Fruit fly (Drosophila melanogaster) whole organism, embryonic: Measurements from ENCODE around the gene CG5050.

Experiments
- Adf1 ChIP-seq: fragments of 200-800 bp; sonication (Bioruptor generic); IDR thresholded peaks from 2 replicates; pipeline ENCODE4 v1.3.6; 2022; ENCODE audit warnings: missing biosample characterization, missing genetic modification characterization
- CG10147 ChIP-seq: fragments of 200-800 bp; sonication (Bioruptor generic); optimal IDR thresholded peaks from 2 replicates; lab custom pipeline; 2019; ENCODE audit warnings: missing biosample characterization, mild to moderate bottlenecking, missing genetic modification characterization, moderate library complexity
- CG12104 ChIP-seq: fragments of 200-800 bp; sonication (Bioruptor generic); optimal IDR thresholded peaks from 3 replicates; lab custom pipeline; 2016; ENCODE audit warnings: missing biosample characterization, missing genetic modification characterization
- CG12155 ChIP-seq: fragments of 200-800 bp; sonication (Bioruptor generic); optimal IDR thresholded peaks from 3 replicates; lab custom pipeline; 2016; ENCODE audit warnings: missing biosample characterization, missing genetic modification characterization
- CG12219 ChIP-seq: fragments of 200-800 bp; sonication (Bioruptor generic); optimal IDR thresholded peaks from 3 replicates; lab custom pipeline; 2018; ENCODE audit warnings: missing biosample characterization, mild to moderate bottlenecking, missing genetic modification characterization
- CG12942 ChIP-seq: fragments of 200-800 bp; sonication (Bioruptor generic); optimal IDR thresholded peaks from 3 replicates; lab custom pipeline; 2016; ENCODE audit warnings: missing biosample characterization, missing genetic modification characterization
- CG13624 ChIP-seq: fragments of 200-800 bp; sonication (Bioruptor generic); optimal IDR thresholded peaks from 2 replicates; lab custom pipeline; 2016; ENCODE audit warnings: missing biosample characterization, missing genetic modification characterization
- CG14710 ChIP-seq: fragments of 200-800 bp; sonication (Bioruptor generic); optimal IDR thresholded peaks from 3 replicates; lab custom pipeline; 2019; ENCODE audit warnings: missing biosample characterization, mild to moderate bottlenecking, missing genetic modification characterization, moderate library complexity
- CG15696 ChIP-seq: fragments of 200-800 bp; sonication (Bioruptor generic); optimal IDR thresholded peaks from 2 replicates; lab custom pipeline; 2019; ENCODE audit warnings: missing biosample characterization, mild to moderate bottlenecking, missing genetic modification characterization, moderate library complexity
- CG16779 ChIP-seq: fragments of 200-800 bp; sonication (Bioruptor generic); IDR thresholded peaks from 2 replicates; pipeline ENCODE4 v1.3.6; 2022; ENCODE audit warnings: missing biosample characterization, missing genetic modification characterization
- CG17359 ChIP-seq: fragments of 200-800 bp; sonication (Bioruptor generic); optimal IDR thresholded peaks from 3 replicates; lab custom pipeline; 2018; ENCODE audit warnings: missing biosample characterization, mild to moderate bottlenecking, missing genetic modification characterization, moderate library complexity
- CG17912 ChIP-seq: fragments of 200-800 bp; sonication (Bioruptor generic); optimal IDR thresholded peaks from 2 replicates; lab custom pipeline; 2018; ENCODE audit warnings: missing biosample characterization, mild to moderate bottlenecking, missing genetic modification characterization
- CG18476 ChIP-seq: fragments of 200-800 bp; sonication (Bioruptor generic); optimal IDR thresholded peaks from 2 replicates; lab custom pipeline; 2016; ENCODE audit warnings: missing biosample characterization, mild to moderate bottlenecking, missing genetic modification characterization
- CG18764 ChIP-seq: fragments of 200-800 bp; sonication (Bioruptor generic); optimal IDR thresholded peaks from 3 replicates; lab custom pipeline; 2016; ENCODE audit warnings: missing biosample characterization, missing genetic modification characterization
- CG2116 ChIP-seq: fragments of 200-800 bp; sonication (Bioruptor generic); optimal IDR thresholded peaks from 3 replicates; lab custom pipeline; 2018; ENCODE audit warnings: missing biosample characterization, mild to moderate bottlenecking, missing genetic modification characterization
- CG30431 ChIP-seq: fragments of 200-800 bp; sonication (Bioruptor generic); optimal IDR thresholded peaks from 2 replicates; lab custom pipeline; 2017; ENCODE audit warnings: missing biosample characterization, missing genetic modification characterization
- CG31365 ChIP-seq: fragments of 200-800 bp; sonication (Bioruptor generic); optimal IDR thresholded peaks from 2 replicates; lab custom pipeline; 2018; ENCODE audit warnings: missing biosample characterization, mild to moderate bottlenecking, missing genetic modification characterization
- CG32767 ChIP-seq: fragments of 200-800 bp; sonication (Bioruptor generic); IDR thresholded peaks from 2 replicates; pipeline ENCODE4 v1.3.6; 2022; ENCODE audit warnings: missing biosample characterization, missing genetic modification characterization
- CG4328 ChIP-seq: fragments of 200-800 bp; sonication (Bioruptor generic); optimal IDR thresholded peaks from 3 replicates; lab custom pipeline; 2017; ENCODE audit warnings: missing biosample characterization, missing genetic modification reagents, missing genetic modification characterization
- CG6654 ChIP-seq: fragments of 200-800 bp; sonication (Bioruptor generic); optimal IDR thresholded peaks from 2 replicates; lab custom pipeline; 2017; ENCODE audit warnings: missing biosample characterization, mild to moderate bottlenecking, missing genetic modification characterization
- CG6813 ChIP-seq: fragments of 200-800 bp; sonication (Bioruptor generic); optimal IDR thresholded peaks from 2 replicates; lab custom pipeline; 2017; ENCODE audit warnings: missing biosample characterization, missing genetic modification characterization, mild to moderate bottlenecking, moderate library complexity, missing genetic modification reagents
- CG7556 ChIP-seq: fragments of 200-800 bp; sonication (Bioruptor generic); optimal IDR thresholded peaks from 2 replicates; lab custom pipeline; 2017; ENCODE audit warnings: missing biosample characterization, mild to moderate bottlenecking, missing genetic modification characterization
- CG7987 ChIP-seq: fragments of 200-800 bp; sonication (Bioruptor generic); optimal IDR thresholded peaks from 2 replicates; lab custom pipeline; 2018; ENCODE audit warnings: missing biosample characterization, mild to moderate bottlenecking, missing genetic modification characterization, moderate library complexity
- CG8290 ChIP-seq, 3 experiments: fragments of 200-800 bp; sonication (Bioruptor generic); optimal IDR thresholded peaks; 2 replicates each; lab custom pipeline; 2016 to 2019; ENCODE audit warnings: missing biosample characterization in 3 of 3, missing genetic modification characterization in 3 of 3, mild to moderate bottlenecking in 2 of 3, moderate library complexity in 1 of 3
- CG9727 ChIP-seq: fragments of 200-800 bp; sonication (Bioruptor generic); optimal IDR thresholded peaks from 3 replicates; lab custom pipeline; 2017; ENCODE audit warnings: missing biosample characterization, mild to moderate bottlenecking, missing genetic modification characterization
- CG9817 ChIP-seq: fragments of 200-800 bp; sonication (Bioruptor generic); optimal IDR thresholded peaks from 2 replicates; lab custom pipeline; 2018; ENCODE audit warnings: missing biosample characterization, mild to moderate bottlenecking, missing genetic modification characterization, moderate library complexity
- CrebB ChIP-seq: fragments of 200-800 bp; sonication (Bioruptor generic); optimal IDR thresholded peaks from 3 replicates; lab custom pipeline; 2018; ENCODE audit warnings: missing biosample characterization, mild to moderate bottlenecking, missing genetic modification characterization
- D ChIP-seq, 2 experiments: fragments of 200-800 bp in 1 of 2; fragments of >200 bp in 1 of 2; sonication (Bioruptor generic) in 1 of 2; optimal IDR thresholded peaks; 2 replicates in 1 of 2; 3 replicates in 1 of 2; lab custom pipeline; 2017; ENCODE audit warnings: mild to moderate bottlenecking in 1 of 2, missing biosample characterization in 1 of 2, missing genetic modification characterization in 1 of 2, missing genetic modification reagents in 1 of 2
- Doc2 ChIP-seq: fragments of 200-800 bp; sonication (Bioruptor generic); IDR thresholded peaks from 2 replicates; pipeline ENCODE4 v1.3.6; 2022; ENCODE audit warnings: missing biosample characterization, missing genetic modification characterization
- E2f1 ChIP-seq: fragments of 200-800 bp; sonication (Bioruptor generic); IDR thresholded peaks from 2 replicates; pipeline ENCODE4 v1.3.6; 2022; ENCODE audit warnings: missing biosample characterization, missing genetic modification characterization
- Eip74EF ChIP-seq, 2 experiments: fragments of 200-800 bp in 1 of 2; fragments of >200 bp in 1 of 2; sonication (Bioruptor generic) in 1 of 2; optimal IDR thresholded peaks; 2 replicates each; lab custom pipeline; 2017 to 2019; ENCODE audit warnings: missing biosample characterization in 2 of 2, missing genetic modification characterization in 2 of 2, mild to moderate bottlenecking in 1 of 2, moderate library complexity in 1 of 2
- Fer3 ChIP-seq: fragments of 200-800 bp; sonication (Bioruptor generic); optimal IDR thresholded peaks from 2 replicates; lab custom pipeline; 2018; ENCODE audit warnings: missing biosample characterization, mild to moderate bottlenecking, missing genetic modification characterization, moderate library complexity
- GATAe ChIP-seq: fragments of 200-800 bp; sonication (Bioruptor generic); conservative IDR thresholded peaks from 2 replicates; pipeline ENCODE4 v1.3.6; 2022; ENCODE audit warnings: missing biosample characterization, missing genetic modification characterization
- Hr3 ChIP-seq: fragments of 200-800 bp; sonication (Bioruptor generic); optimal IDR thresholded peaks from 3 replicates; lab custom pipeline; 2016; ENCODE audit warnings: missing biosample characterization, missing genetic modification characterization
- Nf-YB ChIP-seq: fragments of 200-800 bp; sonication (Bioruptor generic); optimal IDR thresholded peaks from 3 replicates; lab custom pipeline; 2019; ENCODE audit warnings: missing biosample characterization, mild to moderate bottlenecking, missing genetic modification characterization, moderate library complexity
- Ptx1 ChIP-seq: fragments of 200-800 bp; sonication (Bioruptor generic); IDR thresholded peaks from 2 replicates; pipeline ENCODE4 v1.3.6; 2022; ENCODE audit warnings: missing biosample characterization, missing genetic modification characterization
- TFAM ChIP-seq: fragments of 200-800 bp; sonication (Bioruptor generic); optimal IDR thresholded peaks from 2 replicates; lab custom pipeline; 2017; ENCODE audit warnings: missing biosample characterization, missing genetic modification characterization, inconsistent platforms
- abd-A ChIP-seq: fragments of 200-800 bp; sonication (Bioruptor generic); optimal IDR thresholded peaks from 3 replicates; lab custom pipeline; 2019; ENCODE audit warnings: missing biosample characterization, mild to moderate bottlenecking, missing genetic modification characterization, moderate library complexity
- az2 ChIP-seq: fragments of 200-800 bp; sonication (Bioruptor generic); optimal IDR thresholded peaks from 3 replicates; lab custom pipeline; 2016; ENCODE audit warnings: missing biosample characterization, missing genetic modification characterization
- bbx ChIP-seq: fragments of 200-800 bp; sonication (Bioruptor generic); IDR thresholded peaks from 2 replicates; pipeline ENCODE4 v1.3.6; 2022; ENCODE audit warnings: missing biosample characterization, missing genetic modification characterization; ENCODE audit not compliant: partially characterized antibody
- fd3F ChIP-seq: fragments of 200-800 bp; sonication (Bioruptor generic); optimal IDR thresholded peaks from 2 replicates; lab custom pipeline; 2018; ENCODE audit warnings: missing biosample characterization, mild to moderate bottlenecking, missing genetic modification characterization, moderate library complexity
- jigr1 ChIP-seq: fragments of 200-800 bp; sonication (Bioruptor generic); IDR thresholded peaks from 3 replicates; pipeline ENCODE4 v1.3.6; 2022; ENCODE audit warnings: missing biosample characterization, missing genetic modification characterization
- klu ChIP-seq: fragments of 200-800 bp; sonication (Bioruptor generic); IDR thresholded peaks from 2 replicates; pipeline ENCODE4 v1.3.6; 2022; ENCODE audit warnings: missing biosample characterization, missing genetic modification characterization
- onecut ChIP-seq: fragments of 200-800 bp; sonication (Bioruptor generic); IDR thresholded peaks from 2 replicates; pipeline ENCODE4 v1.3.6; 2022; ENCODE audit warnings: missing biosample characterization, missing genetic modification characterization
- pnt ChIP-seq: fragments of 200-800 bp; sonication (Bioruptor generic); optimal IDR thresholded peaks from 3 replicates; lab custom pipeline; 2016; ENCODE audit warnings: missing biosample characterization, missing genetic modification characterization
- pros ChIP-seq: fragments of 200-800 bp; sonication (Bioruptor generic); optimal IDR thresholded peaks from 3 replicates; lab custom pipeline; 2019; ENCODE audit warnings: missing biosample characterization, mild to moderate bottlenecking, missing genetic modification characterization, moderate library complexity
- sd ChIP-seq: fragments of 200-800 bp; sonication (Bioruptor generic); optimal IDR thresholded peaks from 3 replicates; lab custom pipeline; 2018; ENCODE audit warnings: missing biosample characterization, mild to moderate bottlenecking, missing genetic modification characterization, moderate library complexity
- seq ChIP-seq: fragments of 200-800 bp; sonication (Bioruptor generic); IDR thresholded peaks from 2 replicates; pipeline ENCODE4 v1.3.6; 2022; ENCODE audit warnings: missing biosample characterization, missing genetic modification characterization
- stc ChIP-seq: fragments of 200-800 bp; sonication (Bioruptor generic); IDR thresholded peaks from 2 replicates; pipeline ENCODE4 v1.3.6; 2022; ENCODE audit warnings: missing biosample characterization, missing genetic modification characterization
- ttk ChIP-seq: fragments of 200-800 bp; sonication (Bioruptor generic); IDR thresholded peaks from 2 replicates; pipeline ENCODE4 v2.1.2; 2022; ENCODE audit warnings: missing biosample characterization, missing genetic modification characterization

The CG5050 gene

dm6 chr2L:17477710-17478109, 25.0 kb downstream of the CG5050 start, which contains the start of gene cass (continued):
- no peak for TF ChIP-seq CG15696 (tag; lab: Kevin White, UChicago)
- no peak for TF ChIP-seq Adf1
- no peak for TF ChIP-seq pnt (GFP tag; lab: Kevin White, UChicago)
- TF ChIP-seq CG32767 (GFP tag; lab: Robert Waterston, UW): 0 out of 2 replicates have a peak, but pooled peaks have one; percentile 17
- no peak for TF ChIP-seq seq
- no peak for TF ChIP-seq CG12219 (GFP tag; lab: Kevin White, UChicago)
- no peak for TF ChIP-seq stc (GFP tag; lab: Robert Waterston, UW)
- TF ChIP-seq CG8290 (GFP tag; optimal IDR thresholded peaks at IDR 0.05; lab: Kevin White, UChicago): peak; percentile 39
- TF ChIP-seq CG8290 (tag; optimal IDR thresholded peaks at IDR 0.05; lab: Kevin White, UChicago): peak in 1 of 2 experiments; percentile 70
- no peak for TF ChIP-seq CrebB
- no peak for TF ChIP-seq Ptx1 (GFP tag; lab: Robert Waterston, UW)
- no peak for TF ChIP-seq TFAM (GFP tag; lab: Kevin White, UChicago)
- TF ChIP-seq CG16779 (GFP tag; lab: Robert Waterston, UW): no peak
- TF ChIP-seq CG30431 (GFP tag; lab: Kevin White, UChicago): no peak
- no peak for TF ChIP-seq Nf-YB
- TF ChIP-seq Doc2 (GFP tag; lab: Robert Waterston, UW): no peak
- TF ChIP-seq CG12942 (GFP tag; lab: Kevin White, UChicago): no peak
- no peak for TF ChIP-seq CG17912 (GFP tag; lab: Kevin White, UChicago)
- TF ChIP-seq fd3F (GFP tag; lab: Kevin White, UChicago): no peak
- no peak for TF ChIP-seq CG17359 (tag; lab: Kevin White, UChicago)
- TF ChIP-seq Eip74EF (GFP tag; optimal IDR thresholded peaks at IDR 0.05; lab: Kevin White, UChicago): no peak
- TF ChIP-seq jigr1 (GFP tag; lab: Robert Waterston, UW): no peak
- TF ChIP-seq CG12104 (GFP tag; lab: Kevin White, UChicago): no peak
- TF ChIP-seq klu (GFP tag; lab: Robert Waterston, UW): no peak
- TF ChIP-seq bbx: peak; percentile 93
- TF ChIP-seq CG18764 (GFP tag; lab: Kevin White, UChicago): no peak
- no peak for TF ChIP-seq ttk (GFP tag; lab: Robert Waterston, UW)
- peak; percentile 74 for TF ChIP-seq sd (tag; lab: Kevin White, UChicago)
- no peak for TF ChIP-seq CG10147 (GFP tag; lab: Kevin White, UChicago)
- TF ChIP-seq CG13624: no peak
- no peak for TF ChIP-seq CG4328
- TF ChIP-seq CG31365 (tag; lab: Kevin White, UChicago): no peak
- peak; percentile 54 for TF ChIP-seq CG14710 (tag; lab: Kevin White, UChicago)
- TF ChIP-seq CG9817: no peak
- TF ChIP-seq CG7556 (GFP tag; lab: Kevin White, UChicago): no peak
- TF ChIP-seq abd-A (tag; lab: Kevin White, UChicago): no peak
- TF ChIP-seq Hr3 (GFP tag; lab: Kevin White, UChicago): no peak
- peak; percentile 77 for TF ChIP-seq CG2116 (GFP tag; lab: Kevin White, UChicago)
- TF ChIP-seq D (optimal IDR thresholded peaks at IDR 0.05; lab: Kevin White, UChicago): no peak
- TF ChIP-seq D (GFP tag; optimal IDR thresholded peaks at IDR 0.05; lab: Kevin White, UChicago): no peak
- TF ChIP-seq onecut (GFP tag; lab: Robert Waterston, UW): no peak
- no peak for TF ChIP-seq CG12155
- TF ChIP-seq az2 (GFP tag; lab: Kevin White, UChicago): no peak
- no peak for TF ChIP-seq E2f1 (GFP tag; lab: Robert Waterston, UW)
- no peak for TF ChIP-seq Fer3
- TF ChIP-seq CG6813: no peak
- no peak for TF ChIP-seq GATAe
- no peak for TF ChIP-seq CG7987 (GFP tag; lab: Kevin White, UChicago)
- no peak for TF ChIP-seq CG9727
- no peak for TF ChIP-seq CG18476 (GFP tag; lab: Kevin White, UChicago)
- TF ChIP-seq CG6654 (GFP tag; lab: Kevin White, UChicago): no peak
- no peak for TF ChIP-seq pros (GFP tag; lab: Kevin White, UChicago)
